Fruit fly (Drosophila melanogaster) whole organism, embryonic: Measurements from ENCODE around the gene Prp18.

Experiments used
- Abd-B ChIP-seq: fragments of 200-800 bp; sonication (Bioruptor generic); optimal IDR thresholded peaks from 2 replicates; lab custom pipeline; 2018; ENCODE audit warnings: missing biosample characterization, mild to moderate bottlenecking, missing genetic modification characterization, moderate library complexity
- Asciz ChIP-seq: fragments of 200-800 bp; sonication (Bioruptor generic); optimal IDR thresholded peaks from 2 replicates; lab custom pipeline; 2017; ENCODE audit warnings: missing biosample characterization, mild to moderate bottlenecking, missing genetic modification characterization, missing genetic modification reagents
- BEAF-32 ChIP-seq: fragments of 200-800 bp; sonication (Bioruptor generic); optimal IDR thresholded peaks from 3 replicates; lab custom pipeline; 2017; ENCODE audit warnings: missing biosample characterization, missing genetic modification characterization, mild to moderate bottlenecking, moderate library complexity, missing genetic modification reagents
- CG10209 ChIP-seq: fragments of 200-800 bp; sonication (Bioruptor generic); optimal IDR thresholded peaks from 3 replicates; lab custom pipeline; 2017; ENCODE audit warnings: missing biosample characterization, mild to moderate bottlenecking, missing genetic modification characterization, missing genetic modification reagents
- CG11696 ChIP-seq: fragments of 200-800 bp; sonication (Bioruptor generic); IDR thresholded peaks from 2 replicates; pipeline ENCODE4 v1.3.6; 2022; ENCODE audit warnings: missing biosample characterization, missing genetic modification characterization
- CG13123 ChIP-seq: fragments of 200-800 bp; sonication (Bioruptor generic); optimal IDR thresholded peaks from 2 replicates; lab custom pipeline; 2016; ENCODE audit warnings: missing biosample characterization, missing genetic modification characterization
- CG15269 ChIP-seq: fragments of 200-800 bp; sonication (Bioruptor generic); optimal IDR thresholded peaks from 2 replicates; lab custom pipeline; 2018; ENCODE audit warnings: missing biosample characterization, mild to moderate bottlenecking, missing genetic modification characterization, moderate library complexity
- CG1602 ChIP-seq: fragments of 200-800 bp; sonication (Bioruptor generic); optimal IDR thresholded peaks from 3 replicates; lab custom pipeline; 2016; ENCODE audit warnings: missing biosample characterization, missing genetic modification characterization
- CG1603 ChIP-seq: fragments of 200-800 bp; sonication (Bioruptor generic); optimal IDR thresholded peaks from 2 replicates; lab custom pipeline; 2019; ENCODE audit warnings: missing biosample characterization, mild to moderate bottlenecking, missing genetic modification characterization, moderate library complexity
- CG16813 ChIP-seq: fragments of 200-800 bp; sonication (Bioruptor generic); IDR thresholded peaks from 3 replicates; pipeline ENCODE4 v1.3.6; 2022; ENCODE audit warnings: missing biosample characterization, missing genetic modification characterization; ENCODE audit not compliant: partially characterized antibody
- CG17328 ChIP-seq: fragments of 200-800 bp; sonication (Bioruptor generic); IDR thresholded peaks from 2 replicates; pipeline ENCODE4 v1.3.6; 2022; ENCODE audit warnings: missing biosample characterization, missing genetic modification characterization
- CG18599 ChIP-seq: fragments of 200-800 bp; sonication (Bioruptor generic); optimal IDR thresholded peaks from 3 replicates; lab custom pipeline; 2017; ENCODE audit warnings: missing biosample characterization, missing genetic modification characterization, mild to moderate bottlenecking, moderate library complexity, missing genetic modification reagents
- CG2202 ChIP-seq: fragments of 200-800 bp; sonication (Bioruptor generic); optimal IDR thresholded peaks from 2 replicates; lab custom pipeline; 2018; ENCODE audit warnings: missing biosample characterization, mild to moderate bottlenecking, missing genetic modification characterization
- CG3163 ChIP-seq: fragments of 200-800 bp; sonication (Bioruptor generic); optimal IDR thresholded peaks from 3 replicates; lab custom pipeline; 2016; ENCODE audit warnings: missing biosample characterization, missing genetic modification characterization
- CG5180 ChIP-seq: fragments of 200-800 bp; sonication (Bioruptor generic); optimal IDR thresholded peaks from 3 replicates; lab custom pipeline; 2017; ENCODE audit warnings: missing biosample characterization, missing genetic modification characterization, mild to moderate bottlenecking, moderate library complexity, missing genetic modification reagents
- CG6683 ChIP-seq: fragments of 200-800 bp; sonication (Bioruptor generic); optimal IDR thresholded peaks from 2 replicates; lab custom pipeline; 2017; ENCODE audit warnings: missing biosample characterization, mild to moderate bottlenecking, missing genetic modification characterization, missing genetic modification reagents
- CG7357 ChIP-seq: fragments of 200-800 bp; sonication (Bioruptor generic); IDR thresholded peaks from 3 replicates; pipeline ENCODE4 v1.3.6; 2022; ENCODE audit warnings: missing biosample characterization, missing genetic modification characterization
- CG7372 ChIP-seq: fragments of 200-800 bp; sonication (Bioruptor generic); IDR thresholded peaks from 2 replicates; pipeline ENCODE4 v1.3.6; 2022; ENCODE audit warnings: missing biosample characterization, missing genetic modification characterization
- CG7963 ChIP-seq: fragments of 200-800 bp; sonication (Bioruptor generic); IDR thresholded peaks from 3 replicates; pipeline ENCODE4 v1.3.6; 2022; ENCODE audit warnings: missing biosample characterization, missing genetic modification characterization; ENCODE audit not compliant: partially characterized antibody
- CG8089 ChIP-seq: fragments of 200-800 bp; sonication (Bioruptor generic); optimal IDR thresholded peaks from 3 replicates; lab custom pipeline; 2016; ENCODE audit warnings: missing biosample characterization, missing genetic modification characterization
- CG8281 ChIP-seq: fragments of 200-800 bp; sonication (Bioruptor generic); optimal IDR thresholded peaks from 2 replicates; lab custom pipeline; 2018; ENCODE audit warnings: missing biosample characterization, mild to moderate bottlenecking, missing genetic modification characterization, moderate library complexity
- Dll ChIP-seq: fragments of 200-800 bp; sonication (Bioruptor generic); IDR thresholded peaks from 4 replicates; pipeline ENCODE4 v1.3.6; 2022; ENCODE audit warnings: missing biosample characterization, missing genetic modification characterization; ENCODE audit not compliant: partially characterized antibody
- Dref ChIP-seq: fragments of 200-800 bp; sonication (Bioruptor generic); IDR thresholded peaks from 2 replicates; pipeline ENCODE4 v1.3.6; 2022; ENCODE audit warnings: missing biosample characterization, missing genetic modification characterization
- HLH54F ChIP-seq: fragments of 200-800 bp; sonication (Bioruptor generic); optimal IDR thresholded peaks from 3 replicates; lab custom pipeline; 2016; ENCODE audit warnings: missing biosample characterization, missing genetic modification characterization
- Hr39 ChIP-seq: fragments of >200 bp; optimal IDR thresholded peaks from 2 replicates; lab custom pipeline; 2017
- MBD-R2 ChIP-seq: fragments of 200-800 bp; sonication (Bioruptor generic); IDR thresholded peaks from 2 replicates; pipeline ENCODE4 v1.3.6; 2022; ENCODE audit warnings: missing biosample characterization, missing genetic modification characterization
- Rx ChIP-seq: fragments of 200-800 bp; sonication (Bioruptor generic); IDR thresholded peaks from 2 replicates; pipeline ENCODE4 v1.3.6; 2022; ENCODE audit warnings: missing biosample characterization, missing genetic modification characterization
- Stat92E ChIP-seq, 3 experiments: fragments of >200 bp in 2 of 3; fragments of 200-800 bp in 1 of 3; sonication (Bioruptor generic) in 1 of 3; optimal IDR thresholded peaks; 2 replicates each; lab custom pipeline; 2017 to 2019; ENCODE audit warnings: missing biosample characterization in 3 of 3, missing genetic modification characterization in 3 of 3, mild to moderate bottlenecking in 1 of 3, moderate library complexity in 1 of 3
- Vsx1 ChIP-seq: fragments of 200-800 bp; sonication (Bioruptor generic); optimal IDR thresholded peaks from 2 replicates; lab custom pipeline; 2017; ENCODE audit warnings: missing biosample characterization, mild to moderate bottlenecking, missing genetic modification characterization, missing genetic modification reagents
- Xrp1 ChIP-seq: fragments of 200-800 bp; sonication (Bioruptor generic); IDR thresholded peaks from 2 replicates; pipeline ENCODE4 v1.3.6; 2022; ENCODE audit warnings: missing biosample characterization, missing genetic modification characterization
- bbx ChIP-seq: fragments of 200-800 bp; sonication (Bioruptor generic); IDR thresholded peaks from 2 replicates; pipeline ENCODE4 v1.3.6; 2022; ENCODE audit warnings: missing biosample characterization, missing genetic modification characterization; ENCODE audit not compliant: partially characterized antibody
- bigmax ChIP-seq: fragments of 200-800 bp; sonication (Bioruptor generic); optimal IDR thresholded peaks from 2 replicates; lab custom pipeline; 2018; ENCODE audit warnings: missing biosample characterization, mild to moderate bottlenecking, missing genetic modification characterization
- br ChIP-seq: fragments of >200 bp; optimal IDR thresholded peaks from 2 replicates; lab custom pipeline; 2017
- btn ChIP-seq: fragments of 200-800 bp; sonication (Bioruptor generic); optimal IDR thresholded peaks from 2 replicates; lab custom pipeline; 2016; ENCODE audit warnings: missing biosample characterization, missing genetic modification characterization
- cad ChIP-seq: fragments of >200 bp; optimal IDR thresholded peaks from 2 replicates; lab custom pipeline; 2017; ENCODE audit warnings: missing biosample characterization, missing genetic modification characterization
- chinmo ChIP-seq: fragments of 200-800 bp; sonication (Bioruptor generic); IDR thresholded peaks from 4 replicates; pipeline ENCODE4 v1.3.6; 2022; ENCODE audit warnings: missing biosample characterization, missing genetic modification characterization; ENCODE audit not compliant: partially characterized antibody
- croc ChIP-seq: fragments of 200-800 bp; sonication (Bioruptor generic); conservative IDR thresholded peaks from 3 replicates; pipeline ENCODE4 v1.3.6; 2022; ENCODE audit warnings: missing biosample characterization, missing genetic modification characterization
- ewg ChIP-seq: fragments of 200-800 bp; sonication (Bioruptor generic); optimal IDR thresholded peaks from 3 replicates; lab custom pipeline; 2017; ENCODE audit warnings: mild to moderate bottlenecking, missing biosample characterization, missing genetic modification reagents, missing genetic modification characterization
- exex ChIP-seq: fragments of 200-800 bp; sonication (Bioruptor generic); optimal IDR thresholded peaks from 4 replicates; lab custom pipeline; 2018; ENCODE audit warnings: missing biosample characterization, mild to moderate bottlenecking, missing genetic modification characterization, moderate library complexity
- fu2 ChIP-seq: fragments of 200-800 bp; sonication (Bioruptor generic); optimal IDR thresholded peaks from 2 replicates; lab custom pipeline; 2016; ENCODE audit warnings: missing biosample characterization, missing genetic modification characterization
- gsb ChIP-seq: fragments of 200-800 bp; sonication (Bioruptor generic); IDR thresholded peaks from 2 replicates; pipeline ENCODE4 v1.3.6; 2022; ENCODE audit warnings: missing biosample characterization, missing genetic modification characterization
- gt ChIP-seq: fragments of 200-800 bp; sonication (Bioruptor generic); IDR thresholded peaks from 2 replicates; pipeline ENCODE4 v1.3.6; 2022; ENCODE audit warnings: missing biosample characterization, missing genetic modification characterization
- ken ChIP-seq: fragments of 200-800 bp; sonication (Bioruptor generic); IDR thresholded peaks from 3 replicates; pipeline ENCODE4 v1.3.6; 2022; ENCODE audit warnings: missing biosample characterization, missing genetic modification characterization
- lbe ChIP-seq: fragments of 200-800 bp; sonication (Bioruptor generic); optimal IDR thresholded peaks from 2 replicates; lab custom pipeline; 2016; ENCODE audit warnings: missing biosample characterization, mild to moderate bottlenecking, missing genetic modification characterization
- nerfin-2 ChIP-seq: fragments of 200-800 bp; sonication (Bioruptor generic); IDR thresholded peaks from 2 replicates; pipeline ENCODE4 v1.3.6; 2022; ENCODE audit warnings: missing biosample characterization, missing genetic modification characterization; ENCODE audit not compliant: partially characterized antibody
- phol ChIP-seq: fragments of 200-800 bp; sonication (Bioruptor generic); optimal IDR thresholded peaks from 3 replicates; lab custom pipeline; 2018; ENCODE audit warnings: missing biosample characterization, mild to moderate bottlenecking, missing genetic modification characterization, moderate library complexity
- pnt ChIP-seq: fragments of 200-800 bp; sonication (Bioruptor generic); optimal IDR thresholded peaks from 3 replicates; lab custom pipeline; 2016; ENCODE audit warnings: missing biosample characterization, missing genetic modification characterization
- sim ChIP-seq: fragments of 200-800 bp; sonication (Bioruptor generic); IDR thresholded peaks from 2 replicates; pipeline ENCODE4 v1.3.6; 2022; ENCODE audit warnings: missing biosample characterization, missing genetic modification characterization
- sob ChIP-seq: fragments of 200-800 bp; sonication (Bioruptor generic); IDR thresholded peaks from 2 replicates; pipeline ENCODE4 v1.3.6; 2022; ENCODE audit warnings: missing biosample characterization, missing genetic modification characterization
- wdn ChIP-seq: fragments of 200-800 bp; sonication (Bioruptor generic); IDR thresholded peaks from 2 replicates; pipeline ENCODE4 v1.3.6; 2022; ENCODE audit warnings: missing biosample characterization, missing genetic modification characterization
- zen2 ChIP-seq: fragments of 200-800 bp; sonication (Bioruptor generic); IDR thresholded peaks from 3 replicates; pipeline ENCODE4 v1.3.6; 2022; ENCODE audit warnings: missing biosample characterization, missing genetic modification characterization; ENCODE audit not compliant: partially characterized antibody

Prp18 gene

dm6 chr3R:19028758-19029157 lies 2.3 kb downstream of the Prp18 start, which contains the start of the genes GatA and P5cr (continued):
- TF ChIP-seq Stat92E (GFP tag; optimal IDR thresholded peaks at IDR 0.05; lab: Kevin White, UChicago), result no peak
- no peak for TF ChIP-seq croc (GFP tag; lab: Robert Waterston, UW)
- TF ChIP-seq Abd-B (GFP tag; lab: Kevin White, UChicago), result peak; percentile 50
- TF ChIP-seq CG17328 (GFP tag; lab: Robert Waterston, UW), result peak; percentile 76
- peak; percentile 6 for TF ChIP-seq BEAF-32 (GFP tag; lab: Kevin White, UChicago)
- TF ChIP-seq ewg (GFP tag; lab: Kevin White, UChicago), result peak; percentile 55
- TF ChIP-seq CG8281, result peak; percentile 61
- TF ChIP-seq CG8089 (GFP tag; lab: Kevin White, UChicago), result peak; percentile 64
- TF ChIP-seq gt (GFP tag; lab: Robert Waterston, UW), result peak; percentile 42; the same call in 1 of the 2 replicates
- TF ChIP-seq ken (GFP tag; lab: Robert Waterston, UW), result peak; percentile 86
- TF ChIP-seq CG7357 (GFP tag; lab: Robert Waterston, UW), result no peak
- TF ChIP-seq CG18599 (GFP tag; lab: Kevin White, UChicago), result peak; percentile 88
- TF ChIP-seq btn, result no peak
- TF ChIP-seq phol, result peak; percentile 42
- no peak for TF ChIP-seq Asciz
- TF ChIP-seq zen2 (GFP tag; lab: Robert Waterston, UW), result no peak
- TF ChIP-seq Dref (GFP tag; lab: Robert Waterston, UW), result peak; percentile 47
- TF ChIP-seq Rx (GFP tag; lab: Robert Waterston, UW), result peak; percentile 78
- TF ChIP-seq CG13123, result peak; percentile 58
- TF ChIP-seq HLH54F (GFP tag; lab: Kevin White, UChicago), result peak; percentile 92
- peak; percentile 89 for TF ChIP-seq sob (GFP tag; lab: Robert Waterston, UW)
- no peak for TF ChIP-seq sim
- TF ChIP-seq CG7963 (GFP tag; lab: Robert Waterston, UW), result no peak
- TF ChIP-seq Hr39, result no peak
- TF ChIP-seq CG5180, result no peak
- TF ChIP-seq fu2 (GFP tag; lab: Kevin White, UChicago), result peak; percentile 92
- TF ChIP-seq CG16813 (GFP tag; lab: Robert Waterston, UW), result no peak
- TF ChIP-seq bbx (GFP tag; lab: Robert Waterston, UW), result no peak
- TF ChIP-seq CG7372, result peak; percentile 71
- TF ChIP-seq CG10209, result peak; percentile 75
- TF ChIP-seq cad, result no peak
- TF ChIP-seq CG15269, result peak; percentile 87
- TF ChIP-seq CG2202 (tag; lab: Kevin White, UChicago), result no peak
- 0 out of 2 replicates have a peak, but pooled peaks have one; percentile 32 for TF ChIP-seq CG11696 (GFP tag; lab: Robert Waterston, UW)
- TF ChIP-seq CG1602 (GFP tag; lab: Kevin White, UChicago), result peak; percentile 72
- peak; percentile 66 for TF ChIP-seq CG3163 (GFP tag; lab: Kevin White, UChicago)
- TF ChIP-seq Xrp1 (GFP tag; lab: Robert Waterston, UW), result peak; percentile 60
- peak; percentile 75 for TF ChIP-seq exex
- TF ChIP-seq Dll (GFP tag; lab: Robert Waterston, UW), result no peak
- peak; percentile 56 for TF ChIP-seq lbe (GFP tag; lab: Kevin White, UChicago)
- no peak for TF ChIP-seq br (lab: Kevin White, UChicago)
- peak; percentile 79 for TF ChIP-seq CG1603 (tag; lab: Kevin White, UChicago)
- TF ChIP-seq gsb (GFP tag; lab: Robert Waterston, UW), result peak; percentile 80
- no peak for TF ChIP-seq chinmo (GFP tag; lab: Robert Waterston, UW)
- TF ChIP-seq Vsx1 (GFP tag; lab: Kevin White, UChicago), result no peak
- TF ChIP-seq bigmax (GFP tag; lab: Kevin White, UChicago), result peak; percentile 60
- no peak for TF ChIP-seq nerfin-2 (GFP tag; lab: Robert Waterston, UW)
- peak; percentile 78 for TF ChIP-seq wdn (GFP tag; lab: Robert Waterston, UW)
- TF ChIP-seq CG6683 (GFP tag; lab: Kevin White, UChicago), result peak; percentile 61
- peak; percentile 78 for TF ChIP-seq pnt (GFP tag; lab: Kevin White, UChicago)
- TF ChIP-seq MBD-R2, result peak; percentile 92
